Fruit fly (Drosophila melanogaster) whole organism, wandering third instar larva: ENCODE results near the gene rho-6.

Experiments used
- CG9705 ChIP-seq: fragments of 200-800 bp; sonication (Bioruptor generic); optimal IDR thresholded peaks from 2 replicates; lab custom pipeline; 2018; ENCODE audit warnings: missing biosample characterization, mild to moderate bottlenecking, missing genetic modification characterization
- CrebA ChIP-seq: fragments of 200-800 bp; sonication (Bioruptor generic); optimal IDR thresholded peaks from 2 replicates; lab custom pipeline; 2016; ENCODE audit warnings: missing biosample characterization, mild to moderate bottlenecking, missing genetic modification characterization, borderline replicate concordance
- Dif ChIP-seq: fragments of 200-275, 200-300 bp; sonication (Bioruptor generic); optimal IDR thresholded peaks from 2 replicates; lab custom pipeline; 2018; ENCODE audit warnings: missing biosample characterization, missing genetic modification characterization; ENCODE audit not compliant: partially characterized antibody
- GATAd ChIP-seq: sonication (Bioruptor generic); optimal IDR thresholded peaks from 2 replicates; lab custom pipeline; 2016; ENCODE audit warnings: missing biosample characterization, missing genetic modification characterization
- HLH106 ChIP-seq: fragments of 200-800 bp; optimal IDR thresholded peaks from 3 replicates; lab custom pipeline; 2019; ENCODE audit warnings: missing biosample characterization, mild to moderate bottlenecking, missing genetic modification characterization, moderate library complexity
- Hr78 ChIP-seq: fragments of >200 bp; optimal IDR thresholded peaks from 2 replicates; lab custom pipeline; 2017; ENCODE audit warnings: missing biosample characterization, missing genetic modification characterization
- Hr83 ChIP-seq: fragments of 200-300 bp; sonication (Bioruptor generic); optimal IDR thresholded peaks from 2 replicates; lab custom pipeline; 2016; ENCODE audit warnings: missing biosample characterization, mild to moderate bottlenecking, missing genetic modification characterization, moderate library complexity; ENCODE audit not compliant: poor library complexity, severe bottlenecking
- Jra ChIP-seq: sonication (Bioruptor generic); optimal IDR thresholded peaks from 2 replicates; lab custom pipeline; 2016; ENCODE audit warnings: missing biosample characterization, missing genetic modification characterization
- Myc ChIP-seq: fragments of >200 bp; optimal IDR thresholded peaks from 2 replicates; lab custom pipeline; 2017
- N ChIP-seq: fragments of >200 bp; optimal IDR thresholded peaks from 2 replicates; lab custom pipeline; 2018; ENCODE audit warnings: missing biosample characterization, missing external identifiers, missing genetic modification characterization
- OdsH ChIP-seq: fragments of 200-800 bp; sonication (Bioruptor generic); optimal IDR thresholded peaks from 2 replicates; lab custom pipeline; 2016; ENCODE audit warnings: missing biosample characterization, mild to moderate bottlenecking, missing genetic modification characterization
- Rel ChIP-seq, 2 experiments: fragments of 200-800 bp; sonication (Bioruptor generic) in 1 of 2; optimal IDR thresholded peaks; 2 replicates in 1 of 2; 3 replicates in 1 of 2; lab custom pipeline; 2016 to 2019; ENCODE audit warnings: mild to moderate bottlenecking in 2 of 2, missing biosample characterization in 2 of 2, missing genetic modification characterization in 2 of 2, moderate library complexity in 1 of 2
- Sp1 ChIP-seq: fragments of 200-800 bp; sonication (Bioruptor generic); optimal IDR thresholded peaks from 3 replicates; lab custom pipeline; 2019; ENCODE audit warnings: missing biosample characterization, mild to moderate bottlenecking, missing genetic modification characterization, moderate library complexity
- br ChIP-seq: fragments of 200-800 bp; sonication (Bioruptor generic); optimal IDR thresholded peaks from 2 replicates; lab custom pipeline; 2016; ENCODE audit warnings: missing biosample characterization, missing genetic modification characterization
- brk ChIP-seq: fragments of 200-800 bp; sonication (Bioruptor generic); optimal IDR thresholded peaks from 2 replicates; lab custom pipeline; 2016; ENCODE audit warnings: missing biosample characterization, mild to moderate bottlenecking, missing genetic modification characterization
- dl ChIP-seq, 2 experiments: fragments of 175-275, 200-275 bp in 1 of 2; fragments of 200-275 bp in 1 of 2; sonication (Bioruptor generic); optimal IDR thresholded peaks; lab custom pipeline; 2018; ENCODE audit warnings: mild to moderate bottlenecking in 2 of 2, missing biosample characterization in 2 of 2, missing genetic modification characterization in 2 of 2, moderate library complexity in 2 of 2; ENCODE audit not compliant: partially characterized antibody in 2 of 2, insufficient read depth in 1 of 2
- dmrt93B ChIP-seq: fragments of 200-800 bp; sonication (Bioruptor generic); optimal IDR thresholded peaks from 2 replicates; lab custom pipeline; 2018; ENCODE audit warnings: missing biosample characterization, mild to moderate bottlenecking, missing genetic modification characterization
- dsf ChIP-seq: sonication (Bioruptor generic); optimal IDR thresholded peaks from 2 replicates; lab custom pipeline; 2016; ENCODE audit warnings: missing biosample characterization, missing genetic modification characterization, borderline replicate concordance
- ey ChIP-seq: fragments of 200-800 bp; sonication (Bioruptor generic); optimal IDR thresholded peaks from 2 replicates; lab custom pipeline; 2016; ENCODE audit warnings: missing biosample characterization, missing genetic modification characterization
- foxo ChIP-seq, 2 experiments: fragments of 200-800 bp; sonication (Bioruptor generic); optimal IDR thresholded peaks; 2 replicates in 1 of 2; 3 replicates in 1 of 2; lab custom pipeline; 2016 to 2017; ENCODE audit warnings: missing biosample characterization in 2 of 2, missing genetic modification characterization in 2 of 2
- fru ChIP-seq: fragments of 200-800 bp; sonication (Bioruptor generic); optimal IDR thresholded peaks from 3 replicates; lab custom pipeline; 2016; ENCODE audit warnings: missing biosample characterization, mild to moderate bottlenecking, missing genetic modification characterization
- h ChIP-seq: fragments of 200-800 bp; sonication (Bioruptor generic); optimal IDR thresholded peaks from 3 replicates; lab custom pipeline; 2016; ENCODE audit warnings: missing biosample characterization, mild to moderate bottlenecking, missing genetic modification characterization
- jim ChIP-seq: fragments of 175-275, 200-325 bp; sonication (Bioruptor generic); optimal IDR thresholded peaks from 2 replicates; lab custom pipeline; 2016; ENCODE audit warnings: missing biosample characterization, mild to moderate bottlenecking, missing genetic modification characterization
- lola ChIP-seq: fragments of >200 bp; optimal IDR thresholded peaks from 2 replicates; lab custom pipeline; 2017; ENCODE audit warnings: missing biosample characterization, missing genetic modification characterization
- pan ChIP-seq: fragments of >200 bp; optimal IDR thresholded peaks from 2 replicates; lab custom pipeline; 2017
- sage ChIP-seq: fragments of 200-800 bp; sonication (Bioruptor generic); optimal IDR thresholded peaks from 2 replicates; lab custom pipeline; 2016; ENCODE audit warnings: missing biosample characterization, mild to moderate bottlenecking, missing genetic modification characterization
- tai ChIP-seq: sonication (Bioruptor generic); optimal IDR thresholded peaks from 2 replicates; lab custom pipeline; 2016; ENCODE audit warnings: missing biosample characterization, missing genetic modification characterization
- usp ChIP-seq: fragments of >200 bp; optimal IDR thresholded peaks from 2 replicates; lab custom pipeline; 2017; ENCODE audit warnings: missing biosample characterization, missing genetic modification characterization
- woc ChIP-seq: sonication (Bioruptor generic); optimal IDR thresholded peaks from 2 replicates; lab custom pipeline; 2016; ENCODE audit warnings: missing biosample characterization, mild to moderate bottlenecking, missing genetic modification characterization

rho-6 gene

DNA sequence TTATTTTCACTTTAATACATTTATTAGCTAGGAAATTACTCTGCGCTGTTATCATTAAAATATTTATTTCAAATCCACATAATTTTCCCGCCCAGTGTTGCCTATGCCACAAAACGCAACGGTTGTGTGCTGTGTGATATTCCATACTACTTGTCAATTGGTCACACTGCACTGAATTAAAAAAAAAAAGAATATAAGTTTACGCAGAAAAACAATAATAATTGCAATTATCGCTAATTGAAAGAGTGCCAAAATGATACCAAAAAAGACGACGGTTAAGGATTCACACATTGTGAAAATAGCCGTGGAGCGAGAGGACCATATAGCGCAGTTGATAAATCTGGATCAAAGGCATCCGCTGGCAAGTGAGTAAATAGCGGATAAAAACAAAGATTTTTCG lies 35.5 kb downstream of the rho-6 start, which contains the start of gene Ced-12:
TSS of gene Ced-12 (plus strand) at position 141 of the 400 bp plus-strand sequence.
- no peak for TF ChIP-seq jim
- TF ChIP-seq brk, result no peak
- no peak for TF ChIP-seq pan (lab: Kevin White, UChicago)
- no peak for TF ChIP-seq h (GFP tag; lab: Kevin White, UChicago)
- no peak for TF ChIP-seq OdsH
- TF ChIP-seq br (GFP tag; lab: Kevin White, UChicago), result no peak
- TF ChIP-seq, all 38 proteins: peak for 0

DNA sequence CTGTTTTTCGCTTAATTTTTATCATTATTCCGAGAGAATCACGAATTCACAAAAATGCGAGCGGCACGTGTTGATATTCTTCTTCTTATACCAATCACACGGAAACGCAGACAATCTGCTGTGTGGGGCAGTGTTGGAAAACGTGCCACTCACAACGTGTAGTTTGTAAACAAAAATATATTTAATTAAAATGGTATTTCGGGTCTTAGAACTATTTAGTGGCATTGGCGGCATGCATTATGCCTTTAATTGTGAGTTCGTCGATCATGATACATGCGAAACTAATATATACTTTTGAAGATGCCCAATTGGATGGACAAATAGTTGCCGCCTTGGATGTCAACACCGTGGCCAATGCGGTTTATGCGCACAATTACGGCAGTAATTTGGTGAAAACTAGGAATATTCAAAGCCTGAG lies 36.8 kb downstream of the rho-6 start, which contains the start of the genes CG6712 and Mt2:
TSS of gene CG6712 (minus strand) at position 116 of the 418 bp plus-strand sequence.
TSS of gene Mt2 (plus strand) at position 130 of the 418 bp plus-strand sequence.
- no peak for TF ChIP-seq dsf (GFP tag; lab: Kevin White, UChicago)
- peak; percentile 60 for TF ChIP-seq Myc (lab: Kevin White, UChicago)
- TF ChIP-seq, all 38 proteins: peak for 1

DNA sequence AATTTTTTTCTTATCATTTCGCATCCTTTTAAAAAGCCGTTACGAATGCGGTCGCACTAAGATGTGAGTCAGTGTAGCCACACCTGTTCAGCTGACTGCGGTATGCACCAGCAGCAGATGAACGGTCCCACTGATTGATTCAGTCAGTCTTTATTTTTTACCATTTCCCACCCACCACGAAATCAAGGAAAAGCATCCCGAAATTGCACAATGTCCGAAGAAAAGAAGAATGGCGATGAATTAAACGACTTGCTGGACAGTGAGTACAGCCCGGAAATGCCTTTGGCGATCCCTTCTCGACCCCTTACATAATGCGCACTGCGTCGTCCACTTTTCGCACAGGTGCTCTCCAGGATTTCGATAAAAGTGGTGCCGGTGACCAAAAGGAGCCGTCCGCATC lies 39.6 kb downstream of the rho-6 start:
- peak; percentile 66 for TF ChIP-seq GATAd (GFP tag; lab: Kevin White, UChicago)
- no peak for TF ChIP-seq HLH106 (tag; lab: Kevin White, UChicago)
- no peak for TF ChIP-seq dl (GFP tag; optimal IDR thresholded peaks at IDR 0.05; lab: Kevin White, UChicago; ENCODE audit: insufficient read depth in 1 of 2, partially characterized antibody in 2 of 2)
- peak; percentile 25 for TF ChIP-seq Dif (GFP tag; lab: Kevin White, UChicago)
- no peak for TF ChIP-seq sage (GFP tag; lab: Kevin White, UChicago)
- TF ChIP-seq lola (GFP tag; lab: Kevin White, UChicago), result no peak
- no peak for TF ChIP-seq Hr78 (GFP tag; lab: Kevin White, UChicago)

DNA sequence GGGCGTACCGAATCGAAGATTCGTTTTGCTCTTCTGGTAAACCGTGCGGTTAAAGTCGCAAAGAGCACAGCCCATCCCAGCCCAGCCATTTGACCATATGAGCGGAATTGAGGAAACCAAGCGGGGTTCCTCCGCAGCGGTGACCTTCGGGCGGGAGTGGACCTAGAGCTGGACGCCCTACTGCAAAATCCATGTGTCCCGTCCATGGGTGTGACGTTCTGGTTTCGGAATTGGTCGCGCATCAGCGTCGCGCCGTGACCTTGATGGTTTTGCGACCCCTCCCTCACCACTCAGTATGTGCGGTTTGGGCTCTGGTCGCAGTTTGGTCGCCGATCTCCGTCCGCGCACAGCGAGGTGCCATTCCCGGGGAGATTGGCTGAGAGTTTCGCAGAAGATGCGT lies 40.5 kb downstream of the rho-6 start:
- no peak for TF ChIP-seq h (GFP tag; lab: Kevin White, UChicago)
- TF ChIP-seq fru (GFP tag; lab: Kevin White, UChicago), result no peak
- TF ChIP-seq Hr78 (GFP tag; lab: Kevin White, UChicago), result no peak
- TF ChIP-seq tai, result no peak
- no peak for TF ChIP-seq sage (GFP tag; lab: Kevin White, UChicago)
- TF ChIP-seq Sp1 (GFP tag; lab: Kevin White, UChicago), result no peak
- TF ChIP-seq pan (lab: Kevin White, UChicago), result no peak
- no peak for TF ChIP-seq Dif (GFP tag; lab: Kevin White, UChicago)
- TF ChIP-seq dl (GFP tag; optimal IDR thresholded peaks at IDR 0.05; lab: Kevin White, UChicago; ENCODE audit: insufficient read depth in 1 of 2, partially characterized antibody in 2 of 2), result no peak

DNA sequence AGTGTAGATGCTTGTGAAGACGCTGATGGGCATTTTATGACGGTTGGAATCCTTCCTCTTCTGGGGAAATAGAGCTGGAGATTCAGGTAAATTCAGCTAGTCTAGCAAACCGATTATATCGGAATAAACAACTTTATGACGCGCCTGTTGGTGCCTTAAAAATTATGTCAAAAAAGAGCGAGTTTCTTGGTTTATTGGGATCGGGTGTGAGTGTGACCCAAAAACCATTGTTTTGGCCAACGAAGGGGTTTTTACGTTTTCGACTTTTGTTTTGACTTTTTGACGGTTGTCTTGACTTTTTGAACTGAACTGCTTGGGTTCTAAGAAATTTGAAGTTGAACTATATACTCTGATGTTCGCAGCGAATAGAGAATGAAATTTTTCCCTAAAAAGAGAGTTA lies 41.2 kb downstream of the rho-6 start:
- TF ChIP-seq usp (no peak), ey (GFP tag; lab: Kevin White, UChicago) (no peak), dmrt93B (GFP tag; lab: Kevin White, UChicago) (no peak), Rel (GFP tag; optimal IDR thresholded peaks at IDR 0.05; lab: Kevin White, UChicago) (no peak), Rel (tag; optimal IDR thresholded peaks at IDR 0.05; lab: Kevin White, UChicago) (no peak), dsf (GFP tag; lab: Kevin White, UChicago) (no peak), Jra (no peak), foxo (GFP tag; optimal IDR thresholded peaks at IDR 0.05; lab: Kevin White, UChicago) (no peak), lola (GFP tag; lab: Kevin White, UChicago) (no peak), CG9705 (GFP tag; lab: Kevin White, UChicago) (no peak), woc (GFP tag; lab: Kevin White, UChicago) (no peak), CrebA (GFP tag; lab: Kevin White, UChicago) (no peak), HLH106 (tag; lab: Kevin White, UChicago) (no peak)

DNA sequence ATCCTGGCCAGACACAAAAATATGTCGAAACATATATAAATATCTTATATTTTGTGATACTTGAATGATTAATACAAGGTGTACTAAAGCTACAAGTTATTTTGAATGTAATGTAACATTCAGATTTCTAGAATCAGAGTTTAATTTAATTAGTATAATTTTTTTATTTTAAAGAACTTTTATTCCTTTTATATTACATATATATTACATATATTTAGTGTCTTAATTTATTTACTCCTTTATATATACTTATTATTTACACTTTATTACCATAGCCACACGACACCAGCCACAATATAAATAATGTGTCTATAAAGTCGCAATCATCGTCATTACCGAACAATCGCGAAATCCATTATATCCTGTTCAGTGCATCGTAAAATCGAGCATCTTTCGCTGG lies 41.7 kb downstream of the rho-6 start, which contains the start of gene Pex19:
TSS of gene Pex19 (plus strand) at position 301 of the 400 bp plus-strand sequence.
- TF ChIP-seq ey (GFP tag; lab: Kevin White, UChicago) (no peak), Hr83 (GFP tag; lab: Kevin White, UChicago) (no peak), br (GFP tag; lab: Kevin White, UChicago) (no peak), GATAd (GFP tag; lab: Kevin White, UChicago) (no peak), N (GFP tag; lab: Kevin White, UChicago) (no peak), brk (no peak), dmrt93B (GFP tag; lab: Kevin White, UChicago) (no peak), Rel (GFP tag; optimal IDR thresholded peaks at IDR 0.05; lab: Kevin White, UChicago) (no peak), Rel (tag; optimal IDR thresholded peaks at IDR 0.05; lab: Kevin White, UChicago) (no peak), jim (no peak), dsf (GFP tag; lab: Kevin White, UChicago) (no peak)
